Fruit fly (Drosophila melanogaster): ENCODE measurements around the gene CG31301.
A peak's percentile ranks its signal among the peaks of the same experiment; 100 is the strongest.

Gene CG31301

dm6 chr3R:15371833-15372232 lies 25.8 kb downstream of the CG31301 start, which contains the start of the genes Ccm3 and CG6136 (continued):
- TF ChIP-seq schlank (tag; optimal IDR thresholded peaks at IDR 0.05), result no peak
- peak; percentile 54 for TF ChIP-seq grau (tag; optimal IDR thresholded peaks at IDR 0.05)
- no peak for TF ChIP-seq aop (GFP tag; IDR thresholded peaks at IDR 0.05)
- peak; percentile 35 for TF ChIP-seq Elba2 (GFP tag; optimal IDR thresholded peaks at IDR 0.05)
- peak; percentile 42 for TF ChIP-seq CG12155 (GFP tag; optimal IDR thresholded peaks at IDR 0.05)
- TF ChIP-seq CG3847 (GFP tag; IDR thresholded peaks at IDR 0.05), result peak; percentile 65
- 0 out of 3 replicates have a peak, but pooled peaks have one; percentile 23 for TF ChIP-seq CG11695 (GFP tag; IDR thresholded peaks at IDR 0.05)
- TF ChIP-seq HLH54F (GFP tag; optimal IDR thresholded peaks at IDR 0.05), result peak; percentile 35
- no peak for TF ChIP-seq CG31388 (GFP tag; optimal IDR thresholded peaks at IDR 0.05)
- TF ChIP-seq sob (GFP tag; IDR thresholded peaks at IDR 0.05), result peak; percentile 84
- TF ChIP-seq CG14710 (tag; optimal IDR thresholded peaks at IDR 0.05), result peak; percentile 38
- peak; percentile 97 for TF ChIP-seq MBD-R2 (GFP tag; IDR thresholded peaks at IDR 0.05)
- 0 out of 2 replicates have a peak, but pooled peaks have one; percentile 26 for TF ChIP-seq HLH3B (GFP tag; IDR thresholded peaks at IDR 0.05)
- TF ChIP-seq slbo (GFP tag; IDR thresholded peaks at IDR 0.05), result peak; percentile 56; the same call in 1 of the 2 replicates
- no peak for TF ChIP-seq dan (GFP tag; IDR thresholded peaks at IDR 0.05)
- TF ChIP-seq pan (optimal IDR thresholded peaks at IDR 0.05), result no peak
- TF ChIP-seq pan (GFP tag; optimal IDR thresholded peaks at IDR 0.05 in 1 of 2, IDR thresholded peaks at IDR 0.05 in 1 of 2), result no peak
- peak; percentile 61 for TF ChIP-seq lab (GFP tag; optimal IDR thresholded peaks at IDR 0.05)
- no peak for TF ChIP-seq HHEX (GFP tag; optimal IDR thresholded peaks at IDR 0.05)
- TF ChIP-seq CG6791 (GFP tag; IDR thresholded peaks at IDR 0.05; ENCODE audit: partially characterized antibody), result peak; percentile 93
- TF ChIP-seq amos (GFP tag; IDR thresholded peaks at IDR 0.05; ENCODE audit: partially characterized antibody), result peak; percentile 95
- TF ChIP-seq B-H1 (GFP tag; IDR thresholded peaks at IDR 0.05), result no peak
- no peak for TF ChIP-seq Lhr (GFP tag; optimal IDR thresholded peaks at IDR 0.05)
- no peak for TF ChIP-seq Mad (GFP tag; optimal IDR thresholded peaks at IDR 0.05)
- TF ChIP-seq CG14965 (GFP tag; optimal IDR thresholded peaks at IDR 0.05; ENCODE audit: borderline replicate concordance), result no peak
- TF ChIP-seq Drgx (GFP tag; IDR thresholded peaks at IDR 0.05), result 0 out of 2 replicates have a peak, but pooled peaks have one; percentile 20
- TF ChIP-seq CG10274 (GFP tag; optimal IDR thresholded peaks at IDR 0.05), result no peak
- no peak for TF ChIP-seq Awh (GFP tag; IDR thresholded peaks at IDR 0.05)
- peak; percentile 52 for TF ChIP-seq CG6765 (GFP tag; optimal IDR thresholded peaks at IDR 0.05)
- no peak for TF ChIP-seq pfk (GFP tag; optimal IDR thresholded peaks at IDR 0.05)
- TF ChIP-seq dimm (GFP tag; IDR thresholded peaks at IDR 0.05), result no peak
- no peak for TF ChIP-seq CG6813 (GFP tag; optimal IDR thresholded peaks at IDR 0.05)
- TF ChIP-seq CG32767 (GFP tag; IDR thresholded peaks at IDR 0.05), result no peak
- no peak for TF ChIP-seq CG3838 (GFP tag; optimal IDR thresholded peaks at IDR 0.05)
- no peak for TF ChIP-seq CG2202 (tag; optimal IDR thresholded peaks at IDR 0.05)
- peak; percentile 41; the same call in 1 of the 2 replicates for TF ChIP-seq Adf1 (GFP tag; IDR thresholded peaks at IDR 0.05)
- peak; percentile 2 for TF ChIP-seq dm (GFP tag; optimal IDR thresholded peaks at IDR 0.05)
- TF ChIP-seq otp (GFP tag; IDR thresholded peaks at IDR 0.05), result no peak
- TF ChIP-seq tin (GFP tag; optimal IDR thresholded peaks at IDR 0.05), result peak; percentile 7
- TF ChIP-seq CG6272 (GFP tag; IDR thresholded peaks at IDR 0.05), result 0 out of 2 replicates have a peak, but pooled peaks have one; percentile 10
- no peak for TF ChIP-seq Doc2 (GFP tag; IDR thresholded peaks at IDR 0.05)
- TF ChIP-seq Hr39 (optimal IDR thresholded peaks at IDR 0.05), result peak; percentile 64
- no peak for TF ChIP-seq CG18262 (tag; optimal IDR thresholded peaks at IDR 0.05)
- TF ChIP-seq nerfin-1 (tag; optimal IDR thresholded peaks at IDR 0.05), result peak; percentile 4
- peak; percentile 46 for TF ChIP-seq Nf-YC (tag; optimal IDR thresholded peaks at IDR 0.05)
- peak; percentile 67 for TF ChIP-seq NfI (GFP tag; optimal IDR thresholded peaks at IDR 0.05)
- TF ChIP-seq CG15514 (GFP tag; optimal IDR thresholded peaks at IDR 0.05), result peak; percentile 79
- TF ChIP-seq Fer1 (GFP tag; optimal IDR thresholded peaks at IDR 0.05), result peak; percentile 65
- peak; percentile 36 for TF ChIP-seq unpg (GFP tag; optimal IDR thresholded peaks at IDR 0.05)
- peak; percentile 29 for TF ChIP-seq Antp (GFP tag; optimal IDR thresholded peaks at IDR 0.05)
- no peak for TF ChIP-seq dati (GFP tag; IDR thresholded peaks at IDR 0.05)
- TF ChIP-seq slou (GFP tag; optimal IDR thresholded peaks at IDR 0.05), result no peak
